Worm (Caenorhabditis elegans) whole organism, L3 larva: Measurements from ENCODE around the gene Y57G11C.30.

Experiments used
- R02D3.7 ChIP-seq: fragments of 150-350 bp; optimal IDR thresholded peaks from 2 replicates; lab custom pipeline; 2014; ENCODE audit warnings: missing biosample characterization, missing genetic modification characterization
- ZK546.5 ChIP-seq: sonication (generic microtip); optimal IDR thresholded peaks from 2 replicates; lab custom pipeline; 2017; ENCODE audit warnings: missing biosample characterization, missing genetic modification characterization
- aly-2 ChIP-seq: fragments of 150-350 bp; optimal IDR thresholded peaks from 2 replicates; lab custom pipeline; 2014; ENCODE audit warnings: missing biosample characterization, missing genetic modification characterization
- ama-1 ChIP-seq: fragments of 150-350 bp; optimal IDR thresholded peaks from 2 replicates; lab custom pipeline; 2018
- ceh-9 ChIP-seq: sonication (generic microtip); optimal IDR thresholded peaks from 2 replicates; lab custom pipeline; 2018; ENCODE audit warnings: missing biosample characterization, missing genetic modification characterization
- daf-12 ChIP-seq: fragments of 150-350 bp; optimal IDR thresholded peaks from 2 replicates; lab custom pipeline; 2014; ENCODE audit warnings: missing biosample characterization, missing genetic modification reagents, missing genetic modification characterization
- egl-27 ChIP-seq: sonication (generic microtip); optimal IDR thresholded peaks from 4 replicates; lab custom pipeline; 2017; ENCODE audit warnings: missing biosample characterization, missing genetic modification reagents, missing genetic modification characterization
- egl-5 ChIP-seq: fragments of 150-350 bp; optimal IDR thresholded peaks from 2 replicates; lab custom pipeline; 2017; ENCODE audit warnings: missing biosample characterization, missing genetic modification reagents, missing genetic modification characterization, inconsistent platforms
- elt-3 ChIP-seq, 3 experiments: fragments of 150-350 bp in 1 of 3; sonication (generic microtip) in 2 of 3; optimal IDR thresholded peaks; 2 replicates in 2 of 3; 4 replicates in 1 of 3; lab custom pipeline; 2014 to 2017; ENCODE audit warnings: missing biosample characterization in 3 of 3, missing genetic modification characterization in 3 of 3
- fkh-2 ChIP-seq: fragments of 150-350 bp; optimal IDR thresholded peaks from 2 replicates; lab custom pipeline; 2014; ENCODE audit warnings: missing biosample characterization, missing genetic modification reagents, missing genetic modification characterization
- lsy-12 ChIP-seq: sonication (generic microtip); optimal IDR thresholded peaks from 2 replicates; lab custom pipeline; 2016; ENCODE audit warnings: mild to moderate bottlenecking, missing genetic modification characterization, missing compliant biosample characterization
- mml-1 ChIP-seq: fragments of 150-350 bp; sonication (generic microtip); optimal IDR thresholded peaks from 3 replicates; lab custom pipeline; 2014; ENCODE audit warnings: missing biosample characterization, missing genetic modification characterization
- nfya-1 ChIP-seq: sonication (generic microtip); optimal IDR thresholded peaks from 2 replicates; lab custom pipeline; 2017; ENCODE audit warnings: missing genetic modification characterization, mild to moderate bottlenecking, missing compliant biosample characterization, antibody characterized with exemption, moderate library complexity; ENCODE audit not compliant: insufficient read depth
- nhr-12 ChIP-seq: fragments of 150-350 bp; optimal IDR thresholded peaks from 2 replicates; lab custom pipeline; 2014; ENCODE audit warnings: missing biosample characterization, missing genetic modification characterization
- nhr-25 ChIP-seq: sonication (generic microtip); optimal IDR thresholded peaks from 2 replicates; lab custom pipeline; 2017; ENCODE audit warnings: missing biosample characterization, missing genetic modification characterization
- nhr-28 ChIP-seq: fragments of 150-350 bp; optimal IDR thresholded peaks from 2 replicates; lab custom pipeline; 2014; ENCODE audit warnings: missing biosample characterization, missing genetic modification characterization
- nhr-43 ChIP-seq: sonication (generic microtip); optimal IDR thresholded peaks from 2 replicates; lab custom pipeline; 2016; ENCODE audit warnings: mild to moderate bottlenecking, missing genetic modification characterization, missing compliant biosample characterization; ENCODE audit not compliant: poor library complexity, severe bottlenecking
- nhr-76 ChIP-seq: fragments of 150-350 bp; sonication (generic microtip); optimal IDR thresholded peaks from 5 replicates; lab custom pipeline; 2014; ENCODE audit warnings: missing biosample characterization, missing genetic modification characterization
- pha-4 ChIP-seq: fragments of 150-350 bp; optimal IDR thresholded peaks from 2 replicates; lab custom pipeline; 2014; ENCODE audit warnings: missing biosample characterization, missing genetic modification reagents, missing genetic modification characterization
- pqm-1 ChIP-seq: fragments of 150-350 bp; optimal IDR thresholded peaks from 2 replicates; lab custom pipeline; 2017; ENCODE audit warnings: missing biosample characterization, missing genetic modification characterization, inconsistent platforms
- sea-2 ChIP-seq: fragments of 150-350 bp; sonication (generic microtip); optimal IDR thresholded peaks from 4 replicates; lab custom pipeline; 2014; ENCODE audit warnings: missing biosample characterization, missing genetic modification reagents, missing genetic modification characterization
- skn-1 ChIP-seq: fragments of 150-350 bp; optimal IDR thresholded peaks from 2 replicates; lab custom pipeline; 2014; ENCODE audit warnings: missing biosample characterization, missing genetic modification characterization
- snpc-4 ChIP-seq: fragments of 150-350 bp; optimal IDR thresholded peaks from 2 replicates; lab custom pipeline; 2014; ENCODE audit warnings: missing biosample characterization, missing genetic modification characterization
- tbx-2 ChIP-seq: sonication (generic microtip); optimal IDR thresholded peaks from 2 replicates; lab custom pipeline; 2016; ENCODE audit warnings: mild to moderate bottlenecking, missing genetic modification characterization, missing compliant biosample characterization
- unc-39 ChIP-seq: sonication (generic microtip); optimal IDR thresholded peaks from 4 replicates; lab custom pipeline; 2017; ENCODE audit warnings: missing biosample characterization, missing genetic modification characterization
- ztf-11 ChIP-seq: fragments of 150-350 bp; optimal IDR thresholded peaks from 2 replicates; lab custom pipeline; 2014; ENCODE audit warnings: missing biosample characterization, missing genetic modification characterization
- ztf-4 ChIP-seq: fragments of 150-350 bp; optimal IDR thresholded peaks from 2 replicates; lab custom pipeline; 2014; ENCODE audit warnings: missing biosample characterization, missing genetic modification characterization

Gene Y57G11C.30

DNA sequence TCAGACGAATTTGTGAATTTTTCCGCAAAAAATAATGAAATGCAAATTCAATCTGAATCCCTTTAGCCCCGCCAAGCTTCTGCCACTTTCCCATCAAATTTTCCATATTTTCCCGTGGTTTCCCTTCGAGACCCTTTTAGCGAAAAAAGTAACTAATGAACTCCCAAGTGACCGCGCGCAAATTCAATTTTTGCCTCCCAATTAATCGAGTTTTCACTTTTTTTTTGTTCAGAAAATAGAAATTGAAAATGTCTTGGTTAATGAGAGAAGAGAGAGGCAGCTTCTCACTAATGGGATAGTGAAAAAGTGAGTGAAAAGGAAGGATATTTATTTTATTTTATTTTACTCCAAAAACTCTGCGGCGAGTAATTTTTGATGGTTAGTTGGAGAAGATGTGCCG lies 21.4 kb downstream of the Y57G11C.30 start:
- TF ChIP-seq sea-2 (GFP tag; lab: Kevin White, UChicago), result no peak
- no peak for TF ChIP-seq pqm-1 (tag; lab: Kevin White, UChicago)
- no peak for TF ChIP-seq mml-1
- no peak for TF ChIP-seq nhr-28
- TF ChIP-seq nhr-12 (tag; lab: Kevin White, UChicago), result no peak
- no peak for TF ChIP-seq unc-39 (tag; lab: Kevin White, UChicago)
- TF ChIP-seq ztf-11, result no peak
- TF ChIP-seq, all 47 proteins: peak for 0

DNA sequence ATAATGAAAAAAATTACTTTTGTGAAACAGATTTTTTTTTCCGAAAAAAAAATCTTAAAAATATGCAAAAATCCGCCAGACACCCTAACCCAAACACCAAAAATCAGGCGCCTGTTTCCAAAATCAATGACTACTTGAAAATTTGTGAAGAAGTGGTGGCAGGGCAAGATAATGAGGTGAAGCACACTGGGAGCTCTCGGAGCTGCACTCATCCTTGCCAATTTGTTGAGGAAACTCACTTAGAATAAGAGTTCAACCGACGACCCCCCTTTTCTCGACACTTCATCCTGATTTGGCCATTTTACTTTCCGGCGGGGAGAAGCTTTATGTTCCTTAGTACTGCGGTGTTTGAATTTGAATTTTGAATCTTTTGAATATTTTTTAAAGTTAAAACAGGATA lies 39.5 kb downstream of the Y57G11C.30 start:
- TF ChIP-seq pqm-1 (tag; lab: Kevin White, UChicago), result no peak
- no peak for TF ChIP-seq unc-39 (tag; lab: Kevin White, UChicago)
- no peak for TF ChIP-seq elt-3 (tag; optimal IDR thresholded peaks at IDR 0.05; lab: Kevin White, UChicago)
- no peak for TF ChIP-seq fkh-2 (tag; lab: Kevin White, UChicago)
- TF ChIP-seq ceh-9 (tag; lab: Kevin White, UChicago), result no peak
- TF ChIP-seq skn-1 (tag; lab: Kevin White, UChicago), result no peak
- no peak for TF ChIP-seq aly-2 (tag; lab: Kevin White, UChicago)
- TF ChIP-seq ZK546.5 (tag; lab: Kevin White, UChicago), result no peak
- TF ChIP-seq ztf-4 (tag; lab: Kevin White, UChicago), result no peak
- TF ChIP-seq egl-5 (tag; lab: Kevin White, UChicago), result no peak
- TF ChIP-seq snpc-4 (tag; lab: Kevin White, UChicago), result no peak
- no peak for TF ChIP-seq egl-27 (tag; lab: Kevin White, UChicago)
- no peak for TF ChIP-seq R02D3.7 (tag; lab: Kevin White, UChicago)
- no peak for TF ChIP-seq pha-4
- TF ChIP-seq tbx-2 (tag; lab: Kevin White, UChicago), result no peak

ce11 chrIV:14981311-14981710 lies 42.6 kb downstream of the Y57G11C.30 start, which contains the start of gene atln-2:
TSS of gene atln-2 (plus strand) at chrIV:14981611.
- no peak for TF ChIP-seq daf-12 (tag; lab: Kevin White, UChicago)

DNA sequence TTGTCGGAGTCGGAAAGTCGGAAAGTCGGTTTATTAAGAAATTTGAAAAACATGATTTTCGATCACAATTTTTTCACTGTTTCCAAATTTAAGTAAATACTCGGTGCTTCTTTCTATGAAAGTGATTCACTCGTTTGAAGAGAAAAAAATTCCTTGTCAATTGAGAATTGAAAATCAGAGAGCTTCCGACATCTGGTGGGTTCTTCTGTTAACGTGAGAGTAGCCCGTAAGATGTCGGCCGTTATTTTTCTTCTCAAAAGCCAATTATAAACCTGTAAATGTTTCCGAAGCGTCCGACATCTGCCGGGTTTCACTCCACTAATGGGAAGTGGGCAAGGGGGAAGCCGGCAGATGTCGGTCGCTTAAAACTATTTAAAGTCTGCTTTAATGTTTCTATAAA lies 46.3 kb downstream of the Y57G11C.30 start:
- TF ChIP-seq elt-3 (tag; optimal IDR thresholded peaks at IDR 0.05; lab: Kevin White, UChicago) (peak in 1 of 3 experiments; percentile 32), snpc-4 (tag; lab: Kevin White, UChicago) (peak; percentile 74), nhr-43 (peak; percentile 87), pqm-1 (tag; lab: Kevin White, UChicago) (no peak), nfya-1 (tag; lab: Kevin White, UChicago) (peak; percentile 13), ama-1 (lab: Kevin White, UChicago) (peak; percentile 66)

DNA sequence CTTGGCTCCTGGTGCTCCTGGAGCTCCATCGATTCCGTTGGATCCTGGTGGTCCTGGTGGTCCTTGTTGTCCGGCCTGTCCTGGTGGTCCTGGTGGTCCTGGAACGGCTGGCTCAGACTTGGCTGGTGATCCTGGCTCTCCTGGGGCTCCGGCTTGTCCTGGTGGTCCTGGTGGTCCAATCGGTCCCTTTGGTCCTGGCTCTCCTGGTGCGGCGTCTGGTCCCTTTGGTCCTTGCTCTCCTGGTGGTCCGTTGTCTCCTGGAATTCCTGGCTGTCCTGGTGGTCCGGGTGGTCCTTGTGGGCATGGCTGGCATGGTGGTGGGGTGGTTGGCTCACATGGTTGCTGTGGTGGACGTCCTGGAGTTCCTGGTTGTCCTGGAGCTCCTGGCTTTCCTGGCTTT lies 47.2 kb downstream of the Y57G11C.30 start:
- TF ChIP-seq aly-2 (tag; lab: Kevin White, UChicago), result no peak
- no peak for TF ChIP-seq nfya-1 (tag; lab: Kevin White, UChicago)
- no peak for TF ChIP-seq ama-1 (lab: Kevin White, UChicago)
- no peak for TF ChIP-seq pha-4
- no peak for TF ChIP-seq pqm-1 (tag; lab: Kevin White, UChicago)
- TF ChIP-seq, all 47 proteins: peak for 0

ce11 chrIV:14986684-14987083 lies 48.0 kb downstream of the Y57G11C.30 start, which contains the start of gene dpy-4:
TSS of gene dpy-4 (minus strand) at chrIV:14986784.
- TF ChIP-seq nhr-25 (peak; percentile 35), nhr-76 (no peak), ama-1 (lab: Kevin White, UChicago) (peak; percentile 56), aly-2 (tag; lab: Kevin White, UChicago) (no peak), pha-4 (no peak), lsy-12 (tag; lab: Kevin White, UChicago) (no peak)
